Worm (Caenorhabditis elegans): ENCODE results near the gene M163.5.

Gene M163.5

DNA sequence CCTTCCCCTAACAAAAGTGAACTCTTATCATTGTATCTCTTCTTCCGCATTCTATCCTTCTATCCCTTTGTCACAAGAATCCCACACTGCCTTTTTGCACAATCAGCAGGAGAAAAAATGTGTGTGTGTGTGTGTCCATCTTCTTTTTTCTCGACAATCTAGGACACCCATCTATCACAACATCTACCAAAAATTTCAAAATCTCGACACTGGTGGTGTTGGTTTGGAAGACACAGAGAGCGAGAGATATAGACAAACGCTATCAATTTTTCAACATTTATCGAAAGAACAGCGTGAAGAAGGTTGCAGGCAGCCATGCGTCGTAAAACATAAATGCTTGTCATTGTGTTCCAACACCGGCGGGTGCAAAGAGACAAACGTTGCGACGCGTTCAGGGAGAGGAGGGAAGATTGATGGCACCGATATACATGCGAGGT, 35.0 kb downstream of the M163.5 start (continued):
- TF ChIP-seq elt-3 (tag; optimal IDR thresholded peaks at IDR 0.05), result no peak
- TF ChIP-seq nhr-10 (tag; optimal IDR thresholded peaks at IDR 0.05), result no peak
- TF ChIP-seq nhr-12 (tag; optimal IDR thresholded peaks at IDR 0.05), result no peak
- TF ChIP-seq elt-1 (tag; optimal IDR thresholded peaks at IDR 0.05), result peak; percentile 46
- TF ChIP-seq lin-11 (tag; optimal IDR thresholded peaks at IDR 0.05), result no peak
- no peak for TF ChIP-seq unc-39 (tag; optimal IDR thresholded peaks at IDR 0.05)

DNA sequence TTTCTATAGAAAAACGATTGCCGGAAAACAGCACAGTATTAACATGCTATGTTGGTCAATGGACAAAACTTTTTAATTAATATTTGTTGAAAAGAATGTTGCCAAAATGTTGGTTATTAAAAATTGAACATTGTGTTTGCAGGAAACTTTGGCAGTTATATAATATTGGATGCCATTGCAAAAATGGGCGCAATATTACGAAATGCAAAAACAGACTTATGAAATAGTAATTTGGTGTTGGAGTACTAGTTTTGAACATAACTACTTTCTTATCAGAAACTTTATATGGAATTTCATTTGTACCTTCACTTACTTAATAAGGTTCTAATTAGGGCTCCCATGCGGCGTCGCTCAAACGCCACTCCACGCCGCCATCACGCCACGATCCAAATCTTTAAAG, 36.5 kb downstream of the M163.5 start:
- no peak for TF ChIP-seq nhr-23 (tag; optimal IDR thresholded peaks at IDR 0.05)
- TF ChIP-seq mbf-1 (tag; optimal IDR thresholded peaks at IDR 0.05), result no peak
- no peak for TF ChIP-seq Y55F3AM.14 (GFP tag; optimal IDR thresholded peaks at IDR 0.05)
- peak; percentile 75 for TF ChIP-seq nhr-129 (tag; optimal IDR thresholded peaks at IDR 0.05)
- no peak for TF ChIP-seq unc-39 (tag; optimal IDR thresholded peaks at IDR 0.05)

DNA sequence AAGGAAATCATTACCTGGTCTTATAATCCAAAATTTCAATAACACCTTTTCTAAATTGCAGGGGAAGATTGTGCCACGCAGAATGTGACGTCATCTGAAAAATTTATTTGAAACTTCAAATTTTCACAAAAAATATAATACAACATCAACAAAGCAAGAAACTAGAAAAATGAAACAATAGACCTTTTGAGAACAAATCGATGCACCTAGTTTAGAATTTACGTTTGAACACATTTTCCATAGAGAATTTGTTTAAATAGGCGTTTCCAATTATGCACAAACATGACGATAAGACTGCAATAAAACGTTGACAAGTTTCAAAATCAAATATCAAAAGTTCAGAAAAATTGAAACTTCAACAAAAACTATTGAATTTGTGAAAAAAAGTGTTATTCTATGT, 39.0 kb downstream of the M163.5 start, which contains the start of gene fbxa-141:
Gene fbxa-141 (minus strand): TSS at position 101 of the 400 bp plus-strand sequence.
- TF ChIP-seq mdl-1 (tag; optimal IDR thresholded peaks at IDR 0.05) (no peak), C34F6.9 (tag; optimal IDR thresholded peaks at IDR 0.05) (no peak), egl-27 (tag; optimal IDR thresholded peaks at IDR 0.05) (no peak), mab-5 (tag; optimal IDR thresholded peaks at IDR 0.05) (no peak)

DNA sequence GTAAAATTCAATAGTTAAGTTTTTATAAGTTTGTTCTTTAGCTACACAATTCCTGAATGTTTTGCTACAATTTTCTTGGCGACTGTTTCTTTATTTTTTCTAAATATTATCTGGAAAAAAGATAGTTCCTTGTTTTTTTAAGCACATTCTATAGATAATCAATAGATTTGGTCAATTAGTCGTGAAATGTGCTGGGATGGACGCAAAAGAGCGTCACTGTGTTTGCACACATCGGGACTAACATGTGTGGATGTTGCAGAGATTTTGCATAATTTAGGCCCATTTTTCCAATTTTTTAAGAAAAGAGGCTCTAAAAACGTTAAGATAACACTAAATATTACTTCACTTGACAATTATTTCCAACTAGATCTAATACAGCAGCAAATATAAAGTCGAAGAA, 39.6 kb downstream of the M163.5 start:
- TF ChIP-seq F13H6.1 (tag; optimal IDR thresholded peaks at IDR 0.05) (peak; percentile 10), mdl-1 (tag; optimal IDR thresholded peaks at IDR 0.05) (no peak), gmeb-1 (tag; optimal IDR thresholded peaks at IDR 0.05) (no peak), crh-2 (tag; optimal IDR thresholded peaks at IDR 0.05) (peak; percentile 16), nhr-25 (tag; optimal IDR thresholded peaks at IDR 0.05) (no peak), mab-5 (tag; optimal IDR thresholded peaks at IDR 0.05) (peak; percentile 48), sma-9 (GFP tag; optimal IDR thresholded peaks at IDR 0.05) (peak; percentile 5), sma-9 (tag; optimal IDR thresholded peaks at IDR 0.05) (no peak), unc-55 (GFP tag; optimal IDR thresholded peaks at IDR 0.05) (peak; percentile 62), nhr-23 (tag; optimal IDR thresholded peaks at IDR 0.05) (no peak), egl-27 (tag; optimal IDR thresholded peaks at IDR 0.05) (no peak), nhr-129 (tag; optimal IDR thresholded peaks at IDR 0.05) (peak; percentile 34), ztf-11 (tag; optimal IDR thresholded peaks at IDR 0.05) (no peak), lsy-2 (tag; optimal IDR thresholded peaks at IDR 0.05) (peak in 1 of 2 experiments; percentile 9), C34F6.9 (tag; optimal IDR thresholded peaks at IDR 0.05) (peak; percentile 76)

DNA sequence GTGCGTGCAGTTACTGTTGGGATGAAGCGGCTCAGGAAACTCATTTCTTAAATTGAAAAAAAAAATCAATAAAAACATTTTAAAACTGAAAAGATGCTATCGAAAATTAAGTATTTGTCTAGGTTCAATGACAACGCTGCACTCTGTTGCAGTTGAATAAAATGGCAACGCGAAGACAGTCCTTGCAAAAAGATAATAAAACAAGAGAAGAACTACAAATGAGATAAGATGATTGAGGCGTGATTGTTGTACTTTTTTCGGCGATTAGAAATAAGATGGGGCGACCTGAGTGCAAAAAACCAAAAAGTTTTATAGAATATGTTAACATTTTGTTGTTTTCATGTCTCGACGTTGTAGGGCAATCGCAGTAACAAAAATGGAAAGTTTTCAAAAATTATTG, 41.2 kb downstream of the M163.5 start, which contains the start of gene gcsh-1:
Gene gcsh-1 (minus strand): TSS at position 46 of the 400 bp plus-strand sequence.
- TF ChIP-seq lsy-2 (tag; optimal IDR thresholded peaks at IDR 0.05), result no peak
- no peak for TF ChIP-seq alr-1 (tag; optimal IDR thresholded peaks at IDR 0.05)
- peak; percentile 37 for TF ChIP-seq sma-9 (GFP tag; optimal IDR thresholded peaks at IDR 0.05)
- no peak for TF ChIP-seq sma-9 (tag; optimal IDR thresholded peaks at IDR 0.05)
- TF ChIP-seq fos-1 (tag; optimal IDR thresholded peaks at IDR 0.05), result peak; percentile 64
- TF ChIP-seq crh-2 (tag; optimal IDR thresholded peaks at IDR 0.05), result peak; percentile 16

DNA sequence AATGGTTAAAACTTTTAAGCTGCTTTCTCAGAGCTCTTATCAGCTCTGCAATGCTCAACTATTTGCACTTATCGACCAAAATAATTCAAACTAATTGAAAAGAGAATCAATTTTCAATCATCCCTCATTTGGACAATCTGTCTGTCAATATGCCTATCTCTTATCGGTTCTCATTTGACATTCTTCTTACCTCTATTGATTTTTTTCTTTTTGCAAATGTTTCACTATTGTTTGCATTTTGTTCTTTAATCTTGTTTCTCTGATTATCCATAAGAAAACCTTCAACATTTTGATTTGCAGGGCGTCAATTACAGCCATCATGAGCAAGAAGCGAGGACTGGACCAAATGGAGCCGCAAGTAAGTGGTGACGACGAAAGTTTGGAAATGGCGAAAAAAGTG, 42.7 kb downstream of the M163.5 start, which contains the start of gene D1025.10:
Gene D1025.10 (plus strand): TSS at position 301 of the 400 bp plus-strand sequence.
- no peak for TF ChIP-seq nhr-129 (tag; optimal IDR thresholded peaks at IDR 0.05)

DNA sequence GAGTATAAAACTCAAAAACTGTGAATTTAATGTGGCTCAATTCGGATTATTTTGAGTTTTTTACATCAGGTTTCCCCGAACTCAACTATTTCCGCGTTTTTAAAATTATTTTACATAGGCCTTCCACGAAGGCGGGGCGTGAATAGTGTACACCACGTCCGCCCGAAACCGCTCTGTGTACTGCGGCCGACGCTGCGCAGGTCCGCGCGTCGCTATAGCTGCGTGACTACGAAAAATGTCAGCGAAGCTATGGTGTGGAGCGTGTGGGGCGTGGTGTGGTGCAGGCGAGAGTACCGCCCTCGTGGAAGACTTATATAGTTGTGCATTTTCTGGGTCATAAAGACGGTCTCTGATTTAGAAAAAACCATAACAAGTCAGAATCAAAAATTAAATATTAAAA, 44.0 kb downstream of the M163.5 start:
- no peak for TF ChIP-seq crh-2 (tag; optimal IDR thresholded peaks at IDR 0.05)
- no peak for TF ChIP-seq lin-11 (tag; optimal IDR thresholded peaks at IDR 0.05)
- no peak for TF ChIP-seq unc-39 (tag; optimal IDR thresholded peaks at IDR 0.05)
- TF ChIP-seq gmeb-1 (tag; optimal IDR thresholded peaks at IDR 0.05), result no peak
- no peak for TF ChIP-seq lsy-2 (tag; optimal IDR thresholded peaks at IDR 0.05)
- TF ChIP-seq snpc-4 (tag; optimal IDR thresholded peaks at IDR 0.05), result peak; percentile 45

DNA sequence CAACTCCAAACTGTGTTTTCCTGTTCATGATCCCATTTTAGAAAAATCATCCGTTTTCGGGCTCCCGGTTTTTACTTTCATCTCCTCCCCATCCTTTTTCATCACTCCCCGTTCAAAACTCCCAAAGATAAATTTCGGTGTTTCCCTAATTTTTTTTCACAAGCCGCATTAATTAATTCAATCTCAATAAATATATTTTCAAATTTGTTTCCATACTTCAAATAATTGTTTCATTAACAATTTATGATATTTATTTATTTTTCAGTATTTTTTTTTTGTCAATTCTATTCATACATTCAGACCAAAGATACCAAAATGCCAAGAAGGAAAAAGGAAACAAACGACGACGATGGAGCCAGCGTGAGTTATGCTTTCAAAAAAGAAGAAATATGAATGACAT, 46.6 kb downstream of the M163.5 start, which contains the start of gene D1025.1:
Gene D1025.1 (plus strand): TSS at position 301 of the 400 bp plus-strand sequence.
- TF ChIP-seq mdl-1 (tag; optimal IDR thresholded peaks at IDR 0.05) (no peak), alr-1 (tag; optimal IDR thresholded peaks at IDR 0.05) (no peak), ceh-16 (tag; optimal IDR thresholded peaks at IDR 0.05) (no peak), nhr-11 (tag; optimal IDR thresholded peaks at IDR 0.05) (no peak), gmeb-1 (tag; optimal IDR thresholded peaks at IDR 0.05) (no peak), unc-62 (GFP tag; optimal IDR thresholded peaks at IDR 0.05) (no peak), zag-1 (tag; optimal IDR thresholded peaks at IDR 0.05) (no peak), F13H6.1 (tag; optimal IDR thresholded peaks at IDR 0.05) (no peak), dmd-4 (tag; optimal IDR thresholded peaks at IDR 0.05) (no peak), egl-27 (tag; optimal IDR thresholded peaks at IDR 0.05) (no peak), nhr-21 (tag; optimal IDR thresholded peaks at IDR 0.05) (no peak), nhr-237 (tag; optimal IDR thresholded peaks at IDR 0.05) (no peak), unc-55 (GFP tag; optimal IDR thresholded peaks at IDR 0.05) (no peak), nhr-77 (tag; optimal IDR thresholded peaks at IDR 0.05) (no peak), R02D3.7 (tag; optimal IDR thresholded peaks at IDR 0.05) (no peak)

All from whole organism, L2 larva.